Worm (Caenorhabditis elegans): ENCODE results near the gene lgc-20.

Gene lgc-20

DNA sequence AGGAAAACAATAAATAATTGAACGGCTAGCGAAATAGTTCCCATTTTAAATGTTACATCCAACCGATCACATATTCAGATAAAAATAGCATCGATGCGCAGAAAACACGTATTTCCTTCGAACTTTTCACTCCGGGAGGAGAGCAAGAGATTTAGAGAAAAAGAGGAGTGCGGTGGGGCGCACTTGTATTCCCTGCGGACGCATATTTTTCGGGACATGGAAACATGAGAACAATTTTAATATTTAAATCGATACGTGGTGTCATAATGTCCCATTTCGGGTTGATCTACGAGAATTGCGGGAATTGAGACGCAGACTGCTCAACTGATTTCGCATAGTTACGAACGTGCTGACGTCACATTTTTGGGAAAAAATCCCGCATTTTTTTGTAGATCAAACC is 50.0 kb downstream of the lgc-20 start, which contains the start of gene C47G2.4 (continued):
- TF ChIP-seq snpc-4 (tag; optimal IDR thresholded peaks at IDR 0.05) (peak; percentile 24), nhr-47 (tag; optimal IDR thresholded peaks at IDR 0.05) (peak; percentile 78), aly-2 (tag; optimal IDR thresholded peaks at IDR 0.05) (no peak), nhr-90 (tag; optimal IDR thresholded peaks at IDR 0.05; ENCODE audit: poor library complexity) (peak; percentile 64), unc-98 (GFP tag; IDR thresholded peaks at IDR 0.05) (peak; percentile 18; the same call in 1 of the 2 replicates), pag-3 (tag; optimal IDR thresholded peaks at IDR 0.05; ENCODE audit: borderline replicate concordance, insufficient read depth) (no peak), dsc-1 (tag; optimal IDR thresholded peaks at IDR 0.05) (peak; percentile 43), nhr-20 (tag; optimal IDR thresholded peaks at IDR 0.05) (peak; percentile 74), ceh-63 (GFP tag; optimal IDR thresholded peaks at IDR 0.05) (no peak), elt-3 (tag; optimal IDR thresholded peaks at IDR 0.05) (peak in 1 of 6 experiments; percentile 20), ces-1 (GFP tag; optimal IDR thresholded peaks at IDR 0.05) (no peak), C34B4.2 (tag; optimal IDR thresholded peaks at IDR 0.05) (no peak), mdl-1 (tag; optimal IDR thresholded peaks at IDR 0.05) (peak in 1 of 2 experiments; percentile 40), egl-27 (tag; optimal IDR thresholded peaks at IDR 0.05) (no peak), lin-13 (GFP tag; optimal IDR thresholded peaks at IDR 0.05) (no peak), lin-15B (tag; optimal IDR thresholded peaks at IDR 0.05) (peak; percentile 58), tbx-2 (tag; optimal IDR thresholded peaks at IDR 0.05) (peak; percentile 55), skn-1 (tag; optimal IDR thresholded peaks at IDR 0.05) (peak; percentile 50), mep-1 (tag; optimal IDR thresholded peaks at IDR 0.05) (peak; percentile 58), pax-3 (tag; optimal IDR thresholded peaks at IDR 0.05) (no peak), nhr-85 (tag) (peak; percentile 76), fkh-10 (GFP tag; optimal IDR thresholded peaks at IDR 0.05) (no peak), lir-3 (tag; optimal IDR thresholded peaks at IDR 0.05; ENCODE audit: poor library complexity) (peak; percentile 70), mef-2 (tag; optimal IDR thresholded peaks at IDR 0.05) (no peak), hpl-2 (GFP tag; optimal IDR thresholded peaks at IDR 0.05) (no peak), nhr-19 (GFP tag; conservative IDR thresholded peaks at IDR 0.05) (peak; percentile 60), nhr-71 (tag; optimal IDR thresholded peaks at IDR 0.05) (peak; percentile 81), isw-1 (GFP tag; IDR thresholded peaks at IDR 0.05) (peak; percentile 55), nhr-84 (tag; optimal IDR thresholded peaks at IDR 0.05) (no peak), lsy-2 (tag; optimal IDR thresholded peaks at IDR 0.05) (peak; percentile 77 to 78)

ce11 chrII:11290109-11290784 is 53.2 kb downstream of the lgc-20 start, which contains the start of gene C47G2.3:
TSS of gene C47G2.3 (minus strand) at chrII:11290159.
- TF ChIP-seq C04F5.9 (tag; optimal IDR thresholded peaks at IDR 0.05), result no peak
- peak; percentile 75 for TF ChIP-seq ceh-90 (tag; optimal IDR thresholded peaks at IDR 0.05)
- peak; percentile 7 for TF ChIP-seq blmp-1 (tag; optimal IDR thresholded peaks at IDR 0.05)
- TF ChIP-seq lin-15B (tag; optimal IDR thresholded peaks at IDR 0.05), result no peak
- peak; percentile 47 for TF ChIP-seq irx-1 (tag; optimal IDR thresholded peaks at IDR 0.05)
- peak; percentile 4 for TF ChIP-seq lin-14 (GFP tag; optimal IDR thresholded peaks at IDR 0.05)
- no peak for TF ChIP-seq ama-1 (optimal IDR thresholded peaks at IDR 0.05)
- no peak for TF ChIP-seq snpc-4 (tag; optimal IDR thresholded peaks at IDR 0.05)
- TF ChIP-seq mab-9 (GFP tag; IDR thresholded peaks at IDR 0.05), result no peak
- TF ChIP-seq hlh-17 (GFP tag; optimal IDR thresholded peaks at IDR 0.05; ENCODE audit: borderline replicate concordance), result no peak
- no peak for TF ChIP-seq isw-1 (GFP tag; IDR thresholded peaks at IDR 0.05)
- TF ChIP-seq zag-1 (tag; optimal IDR thresholded peaks at IDR 0.05), result no peak
- TF ChIP-seq lsy-2 (tag; optimal IDR thresholded peaks at IDR 0.05), result peak; percentile 35 to 49
- TF ChIP-seq egl-27 (tag; optimal IDR thresholded peaks at IDR 0.05), result no peak
- no peak for TF ChIP-seq ceh-63 (GFP tag; optimal IDR thresholded peaks at IDR 0.05)
- TF ChIP-seq ceh-8 (GFP tag; optimal IDR thresholded peaks at IDR 0.05), result no peak
- no peak for TF ChIP-seq aly-2 (tag; optimal IDR thresholded peaks at IDR 0.05)
- TF ChIP-seq efl-1 (optimal IDR thresholded peaks at IDR 0.05), result peak; percentile 80 to 88
- TF ChIP-seq efl-1 (GFP tag; optimal IDR thresholded peaks at IDR 0.05 in 1 of 2), result peak; percentile 86 to 99
- peak; percentile 87 for TF ChIP-seq unc-130 (tag; optimal IDR thresholded peaks at IDR 0.05)
- no peak for TF ChIP-seq unc-30 (tag; optimal IDR thresholded peaks at IDR 0.05)
- no peak for TF ChIP-seq fos-1 (tag; optimal IDR thresholded peaks at IDR 0.05)
- no peak for TF ChIP-seq unc-62 (GFP tag; optimal IDR thresholded peaks at IDR 0.05)
- TF ChIP-seq jun-1 (tag; optimal IDR thresholded peaks at IDR 0.05), result no peak
- TF ChIP-seq ztf-4 (tag; optimal IDR thresholded peaks at IDR 0.05), result no peak
- TF ChIP-seq nhr-71 (tag; optimal IDR thresholded peaks at IDR 0.05), result peak; percentile 66
- no peak for TF ChIP-seq Y116A8C.19 (tag; optimal IDR thresholded peaks at IDR 0.05; ENCODE audit: borderline replicate concordance)
- peak; percentile 52 for TF ChIP-seq nhr-19 (GFP tag; conservative IDR thresholded peaks at IDR 0.05)
- peak; percentile 73 for TF ChIP-seq nhr-90 (tag; optimal IDR thresholded peaks at IDR 0.05; ENCODE audit: poor library complexity)
- TF ChIP-seq pax-3 (tag; optimal IDR thresholded peaks at IDR 0.05), result no peak
- TF ChIP-seq egl-13 (tag; optimal IDR thresholded peaks at IDR 0.05), result peak; percentile 46
